Fruit fly (Drosophila melanogaster) whole organism, embryonic: Measurements from ENCODE around the gene CG15023.

Experiments
- Bgb ChIP-seq: fragments of 200-800 bp; sonication (Bioruptor generic); IDR thresholded peaks from 2 replicates; pipeline ENCODE4 v1.3.6; 2022; ENCODE audit warnings: missing biosample characterization, missing genetic modification characterization; ENCODE audit not compliant: partially characterized antibody
- CG10565 ChIP-seq: fragments of 200-800 bp; sonication (Bioruptor generic); optimal IDR thresholded peaks from 3 replicates; lab custom pipeline; 2016; ENCODE audit warnings: missing biosample characterization, mild to moderate bottlenecking, missing genetic modification characterization
- CG12155 ChIP-seq: fragments of 200-800 bp; sonication (Bioruptor generic); optimal IDR thresholded peaks from 3 replicates; lab custom pipeline; 2016; ENCODE audit warnings: missing biosample characterization, missing genetic modification characterization
- CG13287 ChIP-seq: fragments of 200-800 bp; sonication (Bioruptor generic); IDR thresholded peaks from 2 replicates; pipeline ENCODE4 v1.3.6; 2022; ENCODE audit warnings: missing biosample characterization, missing genetic modification characterization; ENCODE audit not compliant: partially characterized antibody
- CG13624 ChIP-seq: fragments of 200-800 bp; sonication (Bioruptor generic); optimal IDR thresholded peaks from 2 replicates; lab custom pipeline; 2016; ENCODE audit warnings: missing biosample characterization, missing genetic modification characterization
- CG1792 ChIP-seq: fragments of 200-800 bp; sonication (Bioruptor generic); optimal IDR thresholded peaks from 2 replicates; lab custom pipeline; 2016; ENCODE audit warnings: missing biosample characterization, missing genetic modification characterization
- CG1832 ChIP-seq: fragments of 200-800 bp; sonication (Bioruptor generic); optimal IDR thresholded peaks from 2 replicates; lab custom pipeline; 2017; ENCODE audit warnings: missing biosample characterization, mild to moderate bottlenecking, missing genetic modification characterization, inconsistent platforms
- CG31388 ChIP-seq: fragments of 200-800 bp; sonication (Bioruptor generic); optimal IDR thresholded peaks from 2 replicates; lab custom pipeline; 2016; ENCODE audit warnings: missing biosample characterization, missing genetic modification characterization
- CG3726 ChIP-seq: fragments of 200-800 bp; sonication (Bioruptor generic); IDR thresholded peaks from 3 replicates; pipeline ENCODE4, ENCODE4 v1.3.6; 2022; ENCODE audit warnings: missing biosample characterization, missing genetic modification characterization
- CG3847 ChIP-seq: fragments of 200-800 bp; sonication (Bioruptor generic); IDR thresholded peaks from 2 replicates; pipeline ENCODE4 v1.3.6; 2022; ENCODE audit warnings: missing biosample characterization, missing genetic modification characterization
- CG4707 ChIP-seq: fragments of 200-800 bp; sonication (Bioruptor generic); optimal IDR thresholded peaks from 2 replicates; lab custom pipeline; 2018; ENCODE audit warnings: missing biosample characterization, mild to moderate bottlenecking, missing genetic modification characterization, moderate library complexity
- CG6254 ChIP-seq: fragments of 200-800 bp; sonication (Bioruptor generic); optimal IDR thresholded peaks from 3 replicates; lab custom pipeline; 2017; ENCODE audit warnings: mild to moderate bottlenecking, missing biosample characterization, missing genetic modification reagents, missing genetic modification characterization
- CG6791 ChIP-seq: fragments of 200-800 bp; sonication (Bioruptor generic); IDR thresholded peaks from 3 replicates; pipeline ENCODE4 v1.3.6; 2022; ENCODE audit warnings: missing biosample characterization, missing genetic modification characterization; ENCODE audit not compliant: partially characterized antibody
- CG8281 ChIP-seq: fragments of 200-800 bp; sonication (Bioruptor generic); optimal IDR thresholded peaks from 2 replicates; lab custom pipeline; 2018; ENCODE audit warnings: missing biosample characterization, mild to moderate bottlenecking, missing genetic modification characterization, moderate library complexity
- CTCF ChIP-seq: fragments of 200-800 bp; sonication (Bioruptor generic); optimal IDR thresholded peaks from 2 replicates; lab custom pipeline; 2017; ENCODE audit warnings: missing biosample characterization, mild to moderate bottlenecking, missing genetic modification characterization, moderate library complexity
- Dp ChIP-seq: fragments of 200-800 bp; sonication (Bioruptor generic); optimal IDR thresholded peaks from 2 replicates; lab custom pipeline; 2018; ENCODE audit warnings: missing biosample characterization, mild to moderate bottlenecking, missing genetic modification characterization, moderate library complexity
- E2f2 ChIP-seq: fragments of 200-800 bp; sonication (Bioruptor generic); IDR thresholded peaks from 2 replicates; pipeline ENCODE4 v1.3.6; 2022; ENCODE audit warnings: missing biosample characterization, missing genetic modification characterization
- Ets65A ChIP-seq: fragments of 200-800 bp; sonication (Bioruptor generic); peaks from one replicate; lab custom pipeline; 2016; ENCODE audit warnings: missing biosample characterization, missing genetic modification characterization
- Fer1 ChIP-seq: fragments of 200-800 bp; sonication (Bioruptor generic); optimal IDR thresholded peaks from 2 replicates; lab custom pipeline; 2017; ENCODE audit warnings: missing biosample characterization, mild to moderate bottlenecking, missing genetic modification characterization
- Gug ChIP-seq: fragments of 200-800 bp; sonication (Bioruptor generic); IDR thresholded peaks from 4 replicates; pipeline ENCODE4 v1.3.6; 2022; ENCODE audit warnings: missing biosample characterization, missing genetic modification characterization
- Med ChIP-seq: fragments of 200-800 bp; sonication (Bioruptor generic); peaks from one replicate; lab custom pipeline; 2016; ENCODE audit warnings: missing biosample characterization, missing genetic modification characterization, mild to moderate bottlenecking, inconsistent platforms, moderate library complexity
- Pdp1 ChIP-seq, 2 experiments: fragments of 200-800 bp; sonication (Bioruptor generic); optimal IDR thresholded peaks; 3 replicates each; lab custom pipeline; 2016; ENCODE audit warnings: missing biosample characterization in 2 of 2, missing genetic modification characterization in 2 of 2, mild to moderate bottlenecking in 1 of 2, moderate library complexity in 1 of 2
- onecut ChIP-seq: fragments of 200-800 bp; sonication (Bioruptor generic); IDR thresholded peaks from 2 replicates; pipeline ENCODE4 v1.3.6; 2022; ENCODE audit warnings: missing biosample characterization, missing genetic modification characterization
- p53 ChIP-seq: fragments of 200-800 bp; sonication (Bioruptor generic); optimal IDR thresholded peaks from 2 replicates; lab custom pipeline; 2016; ENCODE audit warnings: missing biosample characterization, missing genetic modification characterization
- prd ChIP-seq, 3 experiments: fragments of >200 bp in 2 of 3; fragments of 200-800 bp in 1 of 3; sonication (Bioruptor generic) in 1 of 3; optimal IDR thresholded peaks in 2 of 3; IDR thresholded peaks in 1 of 3; 2 replicates in 2 of 3; 3 replicates in 1 of 3; pipeline versions ENCODE4 v1.3.6 to Lab custom; 2017 to 2022; ENCODE audit warnings: missing biosample characterization in 1 of 3, missing genetic modification characterization in 1 of 3
- sens ChIP-seq: fragments of 200-800 bp; sonication (Bioruptor generic); peaks from one replicate; lab custom pipeline; 2016; ENCODE audit warnings: missing biosample characterization, missing genetic modification characterization
- slbo ChIP-seq: fragments of 200-800 bp; sonication (Bioruptor generic); IDR thresholded peaks from 2 replicates; pipeline ENCODE4 v1.3.6; 2022; ENCODE audit warnings: missing biosample characterization, missing genetic modification characterization
- sqz ChIP-seq: fragments of 200-800 bp; sonication (Bioruptor generic); optimal IDR thresholded peaks from 3 replicates; lab custom pipeline; 2018; ENCODE audit warnings: missing biosample characterization, mild to moderate bottlenecking, missing genetic modification characterization
- sr ChIP-seq: fragments of 200-800 bp; sonication (Bioruptor generic); IDR thresholded peaks from 3 replicates; pipeline ENCODE4 v1.3.6; 2022; ENCODE audit warnings: missing biosample characterization, missing genetic modification characterization

Gene CG15023

dm6 chr3L:4428918-4429546 lies 32.3 kb downstream of the CG15023 start, which contains the start of gene nAChRbeta1 (continued):
- peak; percentile 46 for TF ChIP-seq Med
- TF ChIP-seq onecut (GFP tag; lab: Robert Waterston, UW) = peak; percentile 78
- peak; percentile 24 for TF ChIP-seq Fer1 (GFP tag; lab: Kevin White, UChicago)
- TF ChIP-seq sqz = peak; percentile 10
- TF ChIP-seq, all 482 proteins: peak for 17

- peak; percentile 28; the same call in 1 of the 3 replicates for TF ChIP-seq CG6791
- peak; percentile 48 for TF ChIP-seq E2f2 (GFP tag; lab: Robert Waterston, UW)
- 0 out of 2 replicates have a peak, but pooled peaks have one; percentile 2 for TF ChIP-seq slbo
- TF ChIP-seq CG4707 = no peak
- peak; percentile 8 for TF ChIP-seq CG8281 (tag; lab: Kevin White, UChicago)
- TF ChIP-seq CG13287 = peak; percentile 20; the same call in 1 of the 2 replicates
- peak; percentile 42 for TF ChIP-seq Dp (GFP tag; lab: Kevin White, UChicago)
- TF ChIP-seq Bgb = peak; percentile 54
- peak; percentile 59 for TF ChIP-seq sens (GFP tag; lab: Kevin White, UChicago)
- TF ChIP-seq prd (optimal IDR thresholded peaks at IDR 0.05; lab: Kevin White, UChicago) = no peak
- TF ChIP-seq prd (GFP tag; IDR thresholded peaks at IDR 0.05; lab: Robert Waterston, UW) = no peak
- TF ChIP-seq CG31388 = no peak
- peak; percentile 54 for TF ChIP-seq Med
- TF ChIP-seq CG1792 (GFP tag; lab: Kevin White, UChicago) = no peak
- peak; percentile 55 for TF ChIP-seq CTCF
Observed at dm6 chr3L:4426581-4426980, 34.7 kb downstream of the CG15023 start.

dm6 chr3L:4421362-4421761 lies 39.9 kb downstream of the CG15023 start, which contains the start of gene CG15020:
CG15020 (plus strand) TSS chr3L:4421662.
- no peak for TF ChIP-seq CG13624 (GFP tag; lab: Kevin White, UChicago)
- TF ChIP-seq p53 = no peak
- TF ChIP-seq Pdp1 (GFP tag; optimal IDR thresholded peaks at IDR 0.05; lab: Kevin White, UChicago) = peak in 1 of 2 experiments; percentile 12
- 0 out of 3 replicates have a peak, but pooled peaks have one; percentile 12 for TF ChIP-seq CG3726
- TF ChIP-seq CG3847 = no peak
- TF ChIP-seq, all 482 proteins: peak for 2

- TF ChIP-seq sr (GFP tag; lab: Robert Waterston, UW) (peak; percentile 48; the same call in 1 of the 3 replicates), Pdp1 (GFP tag; optimal IDR thresholded peaks at IDR 0.05; lab: Kevin White, UChicago) (peak in 1 of 2 experiments; percentile 62), Gug (GFP tag; lab: Robert Waterston, UW) (no peak), Ets65A (peak; percentile 86)
- TF ChIP-seq, all 482 proteins: peak for 3
Observed at dm6 chr3L:4417543-4417942, 43.8 kb downstream of the CG15023 start.

dm6 chr3L:4417068-4417467 lies 44.2 kb downstream of the CG15023 start:
- no peak for TF ChIP-seq CG6254
- TF ChIP-seq CG10565 (GFP tag; lab: Kevin White, UChicago) = no peak
- no peak for TF ChIP-seq CG12155
- no peak for TF ChIP-seq CG1832 (GFP tag; lab: Kevin White, UChicago)
